Fruit fly (Drosophila melanogaster) whole organism, embryonic: ENCODE results near the gene Noa36.
A peak's percentile ranks its signal among the peaks of the same experiment; 100 is the strongest.

Source experiments
- B-H2 ChIP-seq: fragments of 200-800 bp; sonication (Bioruptor generic); optimal IDR thresholded peaks from 2 replicates; lab custom pipeline; 2018; ENCODE audit warnings: missing biosample characterization, mild to moderate bottlenecking, missing genetic modification characterization
- CG11560 ChIP-seq: fragments of 200-800 bp; sonication (Bioruptor generic); IDR thresholded peaks from 3 replicates; pipeline ENCODE4 v1.3.6; 2022; ENCODE audit warnings: missing biosample characterization, missing genetic modification characterization
- CG12391 ChIP-seq: fragments of 200-800 bp; sonication (Bioruptor generic); optimal IDR thresholded peaks from 3 replicates; lab custom pipeline; 2018; ENCODE audit warnings: missing biosample characterization, mild to moderate bottlenecking, missing genetic modification characterization, moderate library complexity
- CG12942 ChIP-seq: fragments of 200-800 bp; sonication (Bioruptor generic); optimal IDR thresholded peaks from 3 replicates; lab custom pipeline; 2016; ENCODE audit warnings: missing biosample characterization, missing genetic modification characterization
- CG14710 ChIP-seq: fragments of 200-800 bp; sonication (Bioruptor generic); optimal IDR thresholded peaks from 3 replicates; lab custom pipeline; 2019; ENCODE audit warnings: missing biosample characterization, mild to moderate bottlenecking, missing genetic modification characterization, moderate library complexity
- CG15696 ChIP-seq: fragments of 200-800 bp; sonication (Bioruptor generic); optimal IDR thresholded peaks from 2 replicates; lab custom pipeline; 2019; ENCODE audit warnings: missing biosample characterization, mild to moderate bottlenecking, missing genetic modification characterization, moderate library complexity
- CG17328 ChIP-seq: fragments of 200-800 bp; sonication (Bioruptor generic); IDR thresholded peaks from 2 replicates; pipeline ENCODE4 v1.3.6; 2022; ENCODE audit warnings: missing biosample characterization, missing genetic modification characterization
- CG18599 ChIP-seq: fragments of 200-800 bp; sonication (Bioruptor generic); optimal IDR thresholded peaks from 3 replicates; lab custom pipeline; 2017; ENCODE audit warnings: missing biosample characterization, missing genetic modification characterization, mild to moderate bottlenecking, moderate library complexity, missing genetic modification reagents
- CG2120 ChIP-seq: fragments of 200-800 bp; sonication (Bioruptor generic); optimal IDR thresholded peaks from 3 replicates; lab custom pipeline; 2016; ENCODE audit warnings: missing biosample characterization, missing genetic modification characterization
- CG4404 ChIP-seq: fragments of 200-800 bp; sonication (Bioruptor generic); IDR thresholded peaks from 2 replicates; pipeline ENCODE4 v1.3.6; 2022; ENCODE audit warnings: missing biosample characterization, missing genetic modification characterization
- CG6854 ChIP-seq: fragments of 200-800 bp; sonication (Bioruptor generic); optimal IDR thresholded peaks from 3 replicates; lab custom pipeline; 2017; ENCODE audit warnings: missing biosample characterization, mild to moderate bottlenecking, missing genetic modification characterization
- CG7357 ChIP-seq: fragments of 200-800 bp; sonication (Bioruptor generic); IDR thresholded peaks from 3 replicates; pipeline ENCODE4 v1.3.6; 2022; ENCODE audit warnings: missing biosample characterization, missing genetic modification characterization
- CG7556 ChIP-seq: fragments of 200-800 bp; sonication (Bioruptor generic); optimal IDR thresholded peaks from 2 replicates; lab custom pipeline; 2017; ENCODE audit warnings: missing biosample characterization, mild to moderate bottlenecking, missing genetic modification characterization
- CG7745 ChIP-seq: fragments of 200-800 bp; sonication (Bioruptor generic); optimal IDR thresholded peaks from 2 replicates; lab custom pipeline; 2018; ENCODE audit warnings: missing biosample characterization, mild to moderate bottlenecking, missing genetic modification characterization, moderate library complexity
- Camta ChIP-seq: fragments of 200-800 bp; sonication (Bioruptor generic); optimal IDR thresholded peaks from 2 replicates; lab custom pipeline; 2016; ENCODE audit warnings: missing biosample characterization, missing genetic modification characterization
- Dek ChIP-seq: fragments of 200-800 bp; sonication (Bioruptor generic); optimal IDR thresholded peaks from 3 replicates; lab custom pipeline; 2019; ENCODE audit warnings: missing biosample characterization, mild to moderate bottlenecking, missing genetic modification characterization, moderate library complexity
- HLH3B ChIP-seq: fragments of 200-800 bp; sonication (Bioruptor generic); IDR thresholded peaks from 2 replicates; pipeline ENCODE4 v1.3.6; 2022; ENCODE audit warnings: missing biosample characterization, missing genetic modification characterization
- Lhr ChIP-seq: fragments of 200-800 bp; sonication (Bioruptor generic); optimal IDR thresholded peaks from 3 replicates; lab custom pipeline; 2017; ENCODE audit warnings: mild to moderate bottlenecking, missing biosample characterization, missing genetic modification reagents, missing genetic modification characterization
- MTF-1 ChIP-seq: fragments of 200-800 bp; sonication (Bioruptor generic); optimal IDR thresholded peaks from 2 replicates; lab custom pipeline; 2018; ENCODE audit warnings: missing biosample characterization, mild to moderate bottlenecking, missing genetic modification characterization, borderline replicate concordance
- Max ChIP-seq: fragments of 200-800 bp; sonication (Bioruptor generic); optimal IDR thresholded peaks from 2 replicates; lab custom pipeline; 2016; ENCODE audit warnings: missing biosample characterization, mild to moderate bottlenecking, missing genetic modification characterization
- Med ChIP-seq: fragments of 200-800 bp; sonication (Bioruptor generic); peaks from one replicate; lab custom pipeline; 2016; ENCODE audit warnings: missing biosample characterization, missing genetic modification characterization, mild to moderate bottlenecking, inconsistent platforms, moderate library complexity
- Optix ChIP-seq: fragments of 200-800 bp; sonication (Bioruptor generic); IDR thresholded peaks from 3 replicates; pipeline ENCODE4 v1.3.6; 2022; ENCODE audit warnings: missing biosample characterization, missing genetic modification characterization
- Poxn ChIP-seq: fragments of 200-800 bp; sonication (Bioruptor generic); IDR thresholded peaks from 2 replicates; pipeline ENCODE4 v1.3.6; 2022; ENCODE audit warnings: missing biosample characterization, missing genetic modification characterization
- Rfx ChIP-seq: fragments of 200-800 bp; sonication (Bioruptor generic); IDR thresholded peaks from 2 replicates; pipeline ENCODE4 v1.3.6; 2022; ENCODE audit warnings: missing biosample characterization, missing genetic modification characterization
- Sox100B ChIP-seq: fragments of 200-800 bp; sonication (Bioruptor generic); optimal IDR thresholded peaks from 3 replicates; lab custom pipeline; 2018; ENCODE audit warnings: missing biosample characterization, mild to moderate bottlenecking, missing genetic modification characterization
- Trl ChIP-seq, 3 experiments: fragments of >200 bp in 2 of 3; fragments of 200-800 bp in 1 of 3; sonication (Bioruptor generic) in 1 of 3; optimal IDR thresholded peaks; 2 replicates in 1 of 3; 3 replicates in 2 of 3; lab custom pipeline; 2016 to 2017; ENCODE audit warnings: missing biosample characterization in 1 of 3, missing genetic modification characterization in 1 of 3
- Vsx1 ChIP-seq: fragments of 200-800 bp; sonication (Bioruptor generic); optimal IDR thresholded peaks from 2 replicates; lab custom pipeline; 2017; ENCODE audit warnings: missing biosample characterization, mild to moderate bottlenecking, missing genetic modification characterization, missing genetic modification reagents
- az2 ChIP-seq: fragments of 200-800 bp; sonication (Bioruptor generic); optimal IDR thresholded peaks from 3 replicates; lab custom pipeline; 2016; ENCODE audit warnings: missing biosample characterization, missing genetic modification characterization
- cas ChIP-seq: fragments of 200-800 bp; sonication (Bioruptor generic); IDR thresholded peaks from 2 replicates; pipeline ENCODE4 v1.3.6; 2022; ENCODE audit warnings: missing biosample characterization, missing genetic modification characterization
- danr ChIP-seq: fragments of 200-800 bp; sonication (Bioruptor generic); IDR thresholded peaks from 2 replicates; pipeline ENCODE4 v1.3.6; 2022; ENCODE audit warnings: missing biosample characterization, missing genetic modification characterization
- dmrt11E ChIP-seq: fragments of 200-800 bp; sonication (Bioruptor generic); optimal IDR thresholded peaks from 3 replicates; lab custom pipeline; 2018; ENCODE audit warnings: missing biosample characterization, mild to moderate bottlenecking, missing genetic modification characterization, moderate library complexity
- dpn ChIP-seq, 2 experiments: fragments of 200-800 bp; sonication (Bioruptor generic); optimal IDR thresholded peaks; 3 replicates each; lab custom pipeline; 2016; ENCODE audit warnings: missing biosample characterization in 2 of 2, missing genetic modification characterization in 2 of 2
- ewg ChIP-seq: fragments of 200-800 bp; sonication (Bioruptor generic); optimal IDR thresholded peaks from 3 replicates; lab custom pipeline; 2017; ENCODE audit warnings: mild to moderate bottlenecking, missing biosample characterization, missing genetic modification reagents, missing genetic modification characterization
- exex ChIP-seq: fragments of 200-800 bp; sonication (Bioruptor generic); optimal IDR thresholded peaks from 4 replicates; lab custom pipeline; 2018; ENCODE audit warnings: missing biosample characterization, mild to moderate bottlenecking, missing genetic modification characterization, moderate library complexity
- fd96Cb ChIP-seq: fragments of 200-800 bp; sonication (Bioruptor generic); optimal IDR thresholded peaks from 2 replicates; lab custom pipeline; 2018; ENCODE audit warnings: missing biosample characterization, mild to moderate bottlenecking, missing genetic modification characterization, moderate library complexity
- gem ChIP-seq: fragments of 200-800 bp; sonication (Bioruptor generic); optimal IDR thresholded peaks from 2 replicates; lab custom pipeline; 2019; ENCODE audit warnings: missing biosample characterization, mild to moderate bottlenecking, missing genetic modification characterization, moderate library complexity
- gfzf ChIP-seq: fragments of 200-800 bp; sonication (Bioruptor generic); optimal IDR thresholded peaks from 2 replicates; lab custom pipeline; 2016; ENCODE audit warnings: missing biosample characterization, mild to moderate bottlenecking, missing genetic modification characterization, moderate library complexity
- lilli ChIP-seq: fragments of 200-800 bp; sonication (Bioruptor generic); optimal IDR thresholded peaks from 3 replicates; lab custom pipeline; 2016; ENCODE audit warnings: missing biosample characterization, missing genetic modification characterization
- lmd ChIP-seq: fragments of 200-800 bp; sonication (Bioruptor generic); IDR thresholded peaks from 2 replicates; pipeline ENCODE4 v1.3.6; 2022; ENCODE audit warnings: missing biosample characterization, missing genetic modification characterization
- mld ChIP-seq: fragments of 200-800 bp; sonication (Bioruptor generic); IDR thresholded peaks from 3 replicates; pipeline ENCODE4 v1.3.6; 2022; ENCODE audit warnings: missing biosample characterization, missing genetic modification characterization; ENCODE audit not compliant: partially characterized antibody
- prd ChIP-seq, 3 experiments: fragments of >200 bp in 2 of 3; fragments of 200-800 bp in 1 of 3; sonication (Bioruptor generic) in 1 of 3; optimal IDR thresholded peaks in 2 of 3; IDR thresholded peaks in 1 of 3; 2 replicates in 2 of 3; 3 replicates in 1 of 3; pipeline versions ENCODE4 v1.3.6 to Lab custom; 2017 to 2022; ENCODE audit warnings: missing biosample characterization in 1 of 3, missing genetic modification characterization in 1 of 3
- pum ChIP-seq: fragments of 200-800 bp; sonication (Bioruptor generic); optimal IDR thresholded peaks from 2 replicates; lab custom pipeline; 2016; ENCODE audit warnings: missing biosample characterization, missing genetic modification characterization
- sens ChIP-seq: fragments of 200-800 bp; sonication (Bioruptor generic); peaks from one replicate; lab custom pipeline; 2016; ENCODE audit warnings: missing biosample characterization, missing genetic modification characterization
- toy ChIP-seq: fragments of 200-800 bp; sonication (Bioruptor generic); IDR thresholded peaks from 2 replicates; pipeline ENCODE4 v1.3.6; 2022; ENCODE audit warnings: missing biosample characterization, missing genetic modification characterization
- trem ChIP-seq: fragments of 200-800 bp; optimal IDR thresholded peaks from 3 replicates; lab custom pipeline; 2019; ENCODE audit warnings: missing biosample characterization, mild to moderate bottlenecking, missing genetic modification characterization, moderate library complexity
- vvl ChIP-seq: fragments of 200-800 bp; sonication (Bioruptor generic); IDR thresholded peaks from 2 replicates; pipeline ENCODE4 v1.3.6; 2022; ENCODE audit warnings: missing biosample characterization, missing genetic modification characterization
- z ChIP-seq: fragments of 200-800 bp; sonication (Bioruptor generic); IDR thresholded peaks from 3 replicates; pipeline ENCODE4 v1.3.6; 2022; ENCODE audit warnings: missing biosample characterization, missing genetic modification characterization

Noa36 gene

dm6 chr3R:28599238-28600127 lies at the start of gene Noa36, which contains the start of gene Hrb98DE (continued):
- TF ChIP-seq Lhr (GFP tag; lab: Kevin White, UChicago), result peak; percentile 43
- peak; percentile 94 for TF ChIP-seq CG7357 (GFP tag; lab: Robert Waterston, UW)
- TF ChIP-seq gfzf (GFP tag; lab: Kevin White, UChicago), result peak; percentile 75
- peak; percentile 39 for TF ChIP-seq CG12391 (tag; lab: Kevin White, UChicago)
- no peak; the same call in 2 of the 3 replicates for TF ChIP-seq CG11560 (tag; lab: Robert Waterston, UW)
- peak; percentile 16 for TF ChIP-seq Vsx1 (GFP tag; lab: Kevin White, UChicago)
- peak; percentile 26 for TF ChIP-seq ewg (GFP tag; lab: Kevin White, UChicago)
- no peak for TF ChIP-seq Poxn (GFP tag; lab: Robert Waterston, UW)
- TF ChIP-seq B-H2 (GFP tag; lab: Kevin White, UChicago), result peak; percentile 8
- peak; percentile 16 for TF ChIP-seq CG12942
- no peak for TF ChIP-seq Optix (GFP tag; lab: Robert Waterston, UW)
- TF ChIP-seq CG2120 (GFP tag; lab: Kevin White, UChicago), result peak; percentile 68
- TF ChIP-seq CG17328 (GFP tag; lab: Robert Waterston, UW), result 0 out of 2 replicates have a peak, but pooled peaks have one; percentile 35
- no peak for TF ChIP-seq CG7556 (GFP tag; lab: Kevin White, UChicago)
- peak; percentile 29 for TF ChIP-seq Med (GFP tag; lab: Kevin White, UChicago)
- no peak for TF ChIP-seq cas
- TF ChIP-seq danr, result peak; percentile 30; the same call in 1 of the 2 replicates
- peak; percentile 44; the same call in 1 of the 2 replicates for TF ChIP-seq vvl
- no peak for TF ChIP-seq mld (GFP tag; lab: Robert Waterston, UW)
- peak; percentile 59 for TF ChIP-seq gem (tag; lab: Kevin White, UChicago)
- TF ChIP-seq HLH3B (GFP tag; lab: Robert Waterston, UW), result peak; percentile 5; the same call in 1 of the 2 replicates
- no peak for TF ChIP-seq lilli (GFP tag; lab: Kevin White, UChicago)
- peak; percentile 1 for TF ChIP-seq Max
- no peak for TF ChIP-seq exex (tag; lab: Kevin White, UChicago)
- peak; percentile 42 for TF ChIP-seq pum (GFP tag; lab: Kevin White, UChicago)
- TF ChIP-seq Sox100B (GFP tag; lab: Kevin White, UChicago), result peak; percentile 40
- peak; percentile 24 for TF ChIP-seq sens (GFP tag; lab: Kevin White, UChicago)
- TF ChIP-seq lmd (GFP tag; lab: Robert Waterston, UW), result peak; percentile 53; the same call in 1 of the 2 replicates
- peak; percentile 6 for TF ChIP-seq trem (tag; lab: Kevin White, UChicago)
- peak; percentile 0 for TF ChIP-seq CG6854 (GFP tag; lab: Kevin White, UChicago)
- TF ChIP-seq toy (GFP tag; lab: Robert Waterston, UW), result no peak
- TF ChIP-seq z (GFP tag; lab: Robert Waterston, UW), result no peak
- TF ChIP-seq CG14710, result peak; percentile 60
- TF ChIP-seq Trl (optimal IDR thresholded peaks at IDR 0.05; lab: Kevin White, UChicago), result no peak
- TF ChIP-seq Trl (GFP tag; optimal IDR thresholded peaks at IDR 0.05; lab: Kevin White, UChicago), result peak; percentile 40
- peak; percentile 49 for TF ChIP-seq az2 (GFP tag; lab: Kevin White, UChicago)
- peak; percentile 36 for TF ChIP-seq fd96Cb (tag; lab: Kevin White, UChicago)
- TF ChIP-seq CG18599, result peak; percentile 11
- no peak for TF ChIP-seq prd (optimal IDR thresholded peaks at IDR 0.05; lab: Kevin White, UChicago)
- peak; percentile 65; the same call in 2 of the 3 replicates for TF ChIP-seq prd (GFP tag; IDR thresholded peaks at IDR 0.05; lab: Robert Waterston, UW)
- TF ChIP-seq CG4404 (GFP tag; lab: Robert Waterston, UW), result peak; percentile 59
- peak; percentile 79 for TF ChIP-seq Rfx
- TF ChIP-seq Camta (GFP tag; lab: Kevin White, UChicago), result peak; percentile 28
- peak; percentile 33 for TF ChIP-seq CG15696 (tag; lab: Kevin White, UChicago)
- peak; percentile 13 for TF ChIP-seq MTF-1
- TF ChIP-seq Dek (tag; lab: Kevin White, UChicago), result peak; percentile 38
- peak in 1 of 2 experiments; percentile 4 for TF ChIP-seq dpn (GFP tag; optimal IDR thresholded peaks at IDR 0.05; lab: Kevin White, UChicago)
- TF ChIP-seq CG7745, result no peak
- TF ChIP-seq dmrt11E, result peak; percentile 1
